Worm (Caenorhabditis elegans) whole organism, L3 larva: Measurements from ENCODE around the gene his-61.

Source experiments
- R02D3.7 ChIP-seq: fragments of 150-350 bp; optimal IDR thresholded peaks from 2 replicates; lab custom pipeline; 2014; ENCODE audit warnings: missing biosample characterization, missing genetic modification characterization
- ZK546.5 ChIP-seq: sonication (generic microtip); optimal IDR thresholded peaks from 2 replicates; lab custom pipeline; 2017; ENCODE audit warnings: missing biosample characterization, missing genetic modification characterization
- aly-2 ChIP-seq: fragments of 150-350 bp; optimal IDR thresholded peaks from 2 replicates; lab custom pipeline; 2014; ENCODE audit warnings: missing biosample characterization, missing genetic modification characterization
- ceh-82 ChIP-seq: fragments of 150-350 bp; optimal IDR thresholded peaks from 2 replicates; lab custom pipeline; 2014; ENCODE audit warnings: missing biosample characterization, missing genetic modification characterization
- ceh-9 ChIP-seq: sonication (generic microtip); optimal IDR thresholded peaks from 2 replicates; lab custom pipeline; 2018; ENCODE audit warnings: missing biosample characterization, missing genetic modification characterization
- daf-12 ChIP-seq: fragments of 150-350 bp; optimal IDR thresholded peaks from 2 replicates; lab custom pipeline; 2014; ENCODE audit warnings: missing biosample characterization, missing genetic modification reagents, missing genetic modification characterization
- egl-5 ChIP-seq: fragments of 150-350 bp; optimal IDR thresholded peaks from 2 replicates; lab custom pipeline; 2017; ENCODE audit warnings: missing biosample characterization, missing genetic modification reagents, missing genetic modification characterization, inconsistent platforms
- elt-1 ChIP-seq: fragments of 150-350 bp; optimal IDR thresholded peaks from 2 replicates; lab custom pipeline; 2014; ENCODE audit warnings: missing biosample characterization, missing genetic modification characterization
- elt-2 ChIP-seq: sonication (generic microtip); optimal IDR thresholded peaks from 2 replicates; lab custom pipeline; 2016; ENCODE audit warnings: missing genetic modification reagents, mild to moderate bottlenecking, missing genetic modification characterization, missing compliant biosample characterization
- eor-1 ChIP-seq, 2 experiments: fragments of 150-350 bp; optimal IDR thresholded peaks; 2 replicates each; lab custom pipeline; 2014 to 2018; ENCODE audit warnings: missing biosample characterization in 2 of 2, missing genetic modification characterization in 2 of 2
- fkh-2 ChIP-seq: fragments of 150-350 bp; optimal IDR thresholded peaks from 2 replicates; lab custom pipeline; 2014; ENCODE audit warnings: missing biosample characterization, missing genetic modification reagents, missing genetic modification characterization
- hmg-11 ChIP-seq: sonication (generic microtip); optimal IDR thresholded peaks from 2 replicates; lab custom pipeline; 2016; ENCODE audit warnings: missing genetic modification characterization, missing compliant biosample characterization
- jun-1 ChIP-seq: fragments of 150-350 bp; optimal IDR thresholded peaks from 2 replicates; lab custom pipeline; 2014; ENCODE audit warnings: missing biosample characterization, missing genetic modification reagents, missing genetic modification characterization
- lin-15B ChIP-seq: fragments of 150-350 bp; optimal IDR thresholded peaks from 2 replicates; lab custom pipeline; 2014; ENCODE audit warnings: missing biosample characterization, missing genetic modification characterization
- lin-39 ChIP-seq: fragments of 150-350 bp; optimal IDR thresholded peaks from 2 replicates; lab custom pipeline; 2018; ENCODE audit warnings: missing biosample characterization, missing genetic modification reagents, missing genetic modification characterization
- mml-1 ChIP-seq: fragments of 150-350 bp; sonication (generic microtip); optimal IDR thresholded peaks from 3 replicates; lab custom pipeline; 2014; ENCODE audit warnings: missing biosample characterization, missing genetic modification characterization
- nhr-11 ChIP-seq: fragments of 150-350 bp; optimal IDR thresholded peaks from 2 replicates; lab custom pipeline; 2014; ENCODE audit warnings: missing biosample characterization, missing genetic modification characterization
- nhr-23 ChIP-seq: fragments of 150-350 bp; optimal IDR thresholded peaks from 2 replicates; lab custom pipeline; 2014; ENCODE audit warnings: missing biosample characterization, missing genetic modification reagents, missing genetic modification characterization
- nhr-25 ChIP-seq: sonication (generic microtip); optimal IDR thresholded peaks from 2 replicates; lab custom pipeline; 2017; ENCODE audit warnings: missing biosample characterization, missing genetic modification characterization
- nhr-28 ChIP-seq: fragments of 150-350 bp; optimal IDR thresholded peaks from 2 replicates; lab custom pipeline; 2014; ENCODE audit warnings: missing biosample characterization, missing genetic modification characterization
- nhr-67 ChIP-seq: fragments of 150-350 bp; optimal IDR thresholded peaks from 2 replicates; lab custom pipeline; 2014; ENCODE audit warnings: missing biosample characterization, missing genetic modification characterization
- nhr-76 ChIP-seq: fragments of 150-350 bp; sonication (generic microtip); optimal IDR thresholded peaks from 5 replicates; lab custom pipeline; 2014; ENCODE audit warnings: missing biosample characterization, missing genetic modification characterization
- pqm-1 ChIP-seq: fragments of 150-350 bp; optimal IDR thresholded peaks from 2 replicates; lab custom pipeline; 2017; ENCODE audit warnings: missing biosample characterization, missing genetic modification characterization, inconsistent platforms
- sea-2 ChIP-seq: fragments of 150-350 bp; sonication (generic microtip); optimal IDR thresholded peaks from 4 replicates; lab custom pipeline; 2014; ENCODE audit warnings: missing biosample characterization, missing genetic modification reagents, missing genetic modification characterization
- snpc-4 ChIP-seq: fragments of 150-350 bp; optimal IDR thresholded peaks from 2 replicates; lab custom pipeline; 2014; ENCODE audit warnings: missing biosample characterization, missing genetic modification characterization
- tbx-2 ChIP-seq: sonication (generic microtip); optimal IDR thresholded peaks from 2 replicates; lab custom pipeline; 2016; ENCODE audit warnings: mild to moderate bottlenecking, missing genetic modification characterization, missing compliant biosample characterization
- unc-39 ChIP-seq: sonication (generic microtip); optimal IDR thresholded peaks from 4 replicates; lab custom pipeline; 2017; ENCODE audit warnings: missing biosample characterization, missing genetic modification characterization
- zag-1 ChIP-seq: fragments of 150-350 bp; optimal IDR thresholded peaks from 2 replicates; lab custom pipeline; 2014; ENCODE audit warnings: missing biosample characterization, missing genetic modification characterization
- ztf-4 ChIP-seq: fragments of 150-350 bp; optimal IDR thresholded peaks from 2 replicates; lab custom pipeline; 2014; ENCODE audit warnings: missing biosample characterization, missing genetic modification characterization

The his-61 gene

ce11 chrIV:7505866-7506488 is 20.0 kb upstream of the his-61 start (continued):
- TF ChIP-seq nhr-76 (no peak), nhr-25 (tag; lab: Kevin White, UChicago) (no peak)

ce11 chrIV:7503322-7503721 is 17.3 kb upstream of the his-61 start, which contains the start of gene glt-6:
Gene glt-6 (plus strand): TSS chrIV:7503622.
- TF ChIP-seq daf-12 (tag; lab: Kevin White, UChicago), result no peak
- no peak for TF ChIP-seq ceh-9 (tag; lab: Kevin White, UChicago)
- TF ChIP-seq tbx-2, result no peak
- TF ChIP-seq snpc-4 (tag; lab: Kevin White, UChicago), result no peak

ce11 chrIV:7501337-7501736 is 15.3 kb upstream of the his-61 start, which contains the start of gene F55G1.15:
Gene F55G1.15 (minus strand): TSS chrIV:7501437.
- no peak for TF ChIP-seq nhr-67
- TF ChIP-seq sea-2, result no peak
- TF ChIP-seq elt-2 (tag; lab: Kevin White, UChicago), result peak; percentile 46
- no peak for TF ChIP-seq ztf-4 (tag; lab: Kevin White, UChicago)

- no peak for TF ChIP-seq sea-2
- peak; percentile 64 for TF ChIP-seq elt-1 (tag; lab: Kevin White, UChicago)
These were observed 14.9 kb upstream of the his-61 start for ce11 chrIV:7500924-7501323.

ce11 chrIV:7499302-7499701 is 13.3 kb upstream of the his-61 start:
- TF ChIP-seq nhr-25 (tag; lab: Kevin White, UChicago) (no peak), nhr-23 (tag; lab: Kevin White, UChicago) (no peak), snpc-4 (tag; lab: Kevin White, UChicago) (peak; percentile 63)

ce11 chrIV:7497750-7498149 is 11.7 kb upstream of the his-61 start, which contains the start of gene egas-4:
Gene egas-4 (minus strand): TSS chrIV:7497850.
- TF ChIP-seq nhr-28 (tag; lab: Kevin White, UChicago), result no peak
- no peak for TF ChIP-seq lin-15B (tag; lab: Kevin White, UChicago)
- no peak for TF ChIP-seq ZK546.5 (tag; lab: Kevin White, UChicago)
- no peak for TF ChIP-seq nhr-76
- no peak for TF ChIP-seq hmg-11 (tag; lab: Kevin White, UChicago)
- no peak for TF ChIP-seq egl-5 (tag; lab: Kevin White, UChicago)
- no peak for TF ChIP-seq ztf-4 (tag; lab: Kevin White, UChicago)
- no peak for TF ChIP-seq ceh-82 (tag; lab: Kevin White, UChicago)
- TF ChIP-seq ceh-9 (tag; lab: Kevin White, UChicago), result no peak
- no peak for TF ChIP-seq eor-1 (tag; optimal IDR thresholded peaks at IDR 0.05; lab: Kevin White, UChicago)
- no peak for TF ChIP-seq fkh-2 (tag; lab: Kevin White, UChicago)
- TF ChIP-seq unc-39 (tag; lab: Kevin White, UChicago), result no peak
- no peak for TF ChIP-seq nhr-25 (tag; lab: Kevin White, UChicago)
- no peak for TF ChIP-seq nhr-11 (tag; lab: Kevin White, UChicago)

- TF ChIP-seq fkh-2 (tag; lab: Kevin White, UChicago), result no peak
- peak; percentile 52 for TF ChIP-seq pqm-1 (tag; lab: Kevin White, UChicago)
- no peak for TF ChIP-seq mml-1 (tag; lab: Kevin White, UChicago)
- no peak for TF ChIP-seq ztf-4 (tag; lab: Kevin White, UChicago)
- no peak for TF ChIP-seq lin-39
- TF ChIP-seq elt-2 (tag; lab: Kevin White, UChicago), result peak; percentile 50
- TF ChIP-seq zag-1 (tag; lab: Kevin White, UChicago), result no peak
- TF ChIP-seq unc-39 (tag; lab: Kevin White, UChicago), result no peak
- TF ChIP-seq ceh-9 (tag; lab: Kevin White, UChicago), result no peak
- TF ChIP-seq R02D3.7, result no peak
- no peak for TF ChIP-seq aly-2 (tag; lab: Kevin White, UChicago)
- no peak for TF ChIP-seq nhr-25 (tag; lab: Kevin White, UChicago)
- no peak for TF ChIP-seq jun-1 (tag; lab: Kevin White, UChicago)
- TF ChIP-seq ZK546.5 (tag; lab: Kevin White, UChicago), result no peak
These were observed 11.2 kb upstream of the his-61 start for ce11 chrIV:7497205-7497604.
